Worm (Caenorhabditis elegans) whole organism, L3 larva: Measurements from ENCODE around the gene zip-12.
A peak's percentile ranks its signal among the peaks of the same experiment; 100 is the strongest.

Experiments
- R02D3.7 ChIP-seq: fragments of 150-350 bp; optimal IDR thresholded peaks from 2 replicates; lab custom pipeline; 2014; ENCODE audit warnings: missing biosample characterization, missing genetic modification characterization
- nhr-12 ChIP-seq: fragments of 150-350 bp; optimal IDR thresholded peaks from 2 replicates; lab custom pipeline; 2014; ENCODE audit warnings: missing biosample characterization, missing genetic modification characterization
- nhr-25 ChIP-seq: sonication (generic microtip); optimal IDR thresholded peaks from 2 replicates; lab custom pipeline; 2017; ENCODE audit warnings: missing biosample characterization, missing genetic modification characterization
- snpc-4 ChIP-seq: fragments of 150-350 bp; optimal IDR thresholded peaks from 2 replicates; lab custom pipeline; 2014; ENCODE audit warnings: missing biosample characterization, missing genetic modification characterization
- ztf-11 ChIP-seq: fragments of 150-350 bp; optimal IDR thresholded peaks from 2 replicates; lab custom pipeline; 2014; ENCODE audit warnings: missing biosample characterization, missing genetic modification characterization

ce11 chrIII:12278766-12279165 lies 48.9 kb upstream of the zip-12 start:
- no peak for TF ChIP-seq nhr-12
- TF ChIP-seq ztf-11 (tag; lab: Kevin White, UChicago), result no peak
- no peak for TF ChIP-seq snpc-4
- peak; percentile 80 for TF ChIP-seq R02D3.7 (tag; lab: Kevin White, UChicago)
- no peak for TF ChIP-seq nhr-25
